Fruit fly (Drosophila melanogaster) whole organism, embryonic: ENCODE results near the gene Ts.

Experiments
- Abd-B ChIP-seq: fragments of 200-800 bp; sonication (Bioruptor generic); optimal IDR thresholded peaks from 2 replicates; lab custom pipeline; 2018; ENCODE audit warnings: missing biosample characterization, mild to moderate bottlenecking, missing genetic modification characterization, moderate library complexity
- Adf1 ChIP-seq: fragments of 200-800 bp; sonication (Bioruptor generic); IDR thresholded peaks from 2 replicates; pipeline ENCODE4 v1.3.6; 2022; ENCODE audit warnings: missing biosample characterization, missing genetic modification characterization
- Bteb2 ChIP-seq: fragments of 200-800 bp; sonication (Bioruptor generic); optimal IDR thresholded peaks from 2 replicates; lab custom pipeline; 2016; ENCODE audit warnings: missing biosample characterization, missing genetic modification characterization
- CG10565 ChIP-seq: fragments of 200-800 bp; sonication (Bioruptor generic); optimal IDR thresholded peaks from 3 replicates; lab custom pipeline; 2016; ENCODE audit warnings: missing biosample characterization, mild to moderate bottlenecking, missing genetic modification characterization
- CG14441 ChIP-seq: fragments of 200-800 bp; sonication (Bioruptor generic); IDR thresholded peaks from 2 replicates; pipeline ENCODE4 v1.3.6; 2022; ENCODE audit warnings: missing biosample characterization, missing genetic modification characterization
- CG15011 ChIP-seq: fragments of 200-800 bp; sonication (Bioruptor generic); optimal IDR thresholded peaks from 3 replicates; lab custom pipeline; 2018; ENCODE audit warnings: missing biosample characterization, mild to moderate bottlenecking, missing genetic modification characterization
- CG16813 ChIP-seq: fragments of 200-800 bp; sonication (Bioruptor generic); IDR thresholded peaks from 3 replicates; pipeline ENCODE4 v1.3.6; 2022; ENCODE audit warnings: missing biosample characterization, missing genetic modification characterization; ENCODE audit not compliant: partially characterized antibody
- CG17829 ChIP-seq: fragments of 200-800 bp; optimal IDR thresholded peaks from 2 replicates; lab custom pipeline; 2019; ENCODE audit warnings: missing biosample characterization, mild to moderate bottlenecking, missing genetic modification characterization, moderate library complexity
- CG18011 ChIP-seq: fragments of 200-800 bp; sonication (Bioruptor generic); optimal IDR thresholded peaks from 2 replicates; lab custom pipeline; 2017; ENCODE audit warnings: missing biosample characterization, missing genetic modification characterization, mild to moderate bottlenecking, moderate library complexity, missing genotype
- CG3163 ChIP-seq: fragments of 200-800 bp; sonication (Bioruptor generic); optimal IDR thresholded peaks from 3 replicates; lab custom pipeline; 2016; ENCODE audit warnings: missing biosample characterization, missing genetic modification characterization
- CG6254 ChIP-seq: fragments of 200-800 bp; sonication (Bioruptor generic); optimal IDR thresholded peaks from 3 replicates; lab custom pipeline; 2017; ENCODE audit warnings: mild to moderate bottlenecking, missing biosample characterization, missing genetic modification reagents, missing genetic modification characterization
- CG6654 ChIP-seq: fragments of 200-800 bp; sonication (Bioruptor generic); optimal IDR thresholded peaks from 2 replicates; lab custom pipeline; 2017; ENCODE audit warnings: missing biosample characterization, mild to moderate bottlenecking, missing genetic modification characterization
- CG6791 ChIP-seq: fragments of 200-800 bp; sonication (Bioruptor generic); IDR thresholded peaks from 3 replicates; pipeline ENCODE4 v1.3.6; 2022; ENCODE audit warnings: missing biosample characterization, missing genetic modification characterization; ENCODE audit not compliant: partially characterized antibody
- CG6813 ChIP-seq: fragments of 200-800 bp; sonication (Bioruptor generic); optimal IDR thresholded peaks from 2 replicates; lab custom pipeline; 2017; ENCODE audit warnings: missing biosample characterization, missing genetic modification characterization, mild to moderate bottlenecking, moderate library complexity, missing genetic modification reagents
- CG7271 ChIP-seq: fragments of 200-800 bp; sonication (Bioruptor generic); optimal IDR thresholded peaks from 2 replicates; lab custom pipeline; 2018; ENCODE audit warnings: missing biosample characterization, mild to moderate bottlenecking, missing genetic modification characterization, moderate library complexity
- CG7556 ChIP-seq: fragments of 200-800 bp; sonication (Bioruptor generic); optimal IDR thresholded peaks from 2 replicates; lab custom pipeline; 2017; ENCODE audit warnings: missing biosample characterization, mild to moderate bottlenecking, missing genetic modification characterization
- CG8359 ChIP-seq: fragments of 200-800 bp; sonication (Bioruptor generic); optimal IDR thresholded peaks from 2 replicates; lab custom pipeline; 2017; ENCODE audit warnings: missing biosample characterization, mild to moderate bottlenecking, missing genetic modification characterization, borderline replicate concordance
- CG8388 ChIP-seq: fragments of 200-800 bp; sonication (Bioruptor generic); optimal IDR thresholded peaks from 2 replicates; lab custom pipeline; 2019; ENCODE audit warnings: missing biosample characterization, mild to moderate bottlenecking, missing genetic modification characterization, moderate library complexity
- CG8944 ChIP-seq: fragments of 200-800 bp; sonication (Bioruptor generic); optimal IDR thresholded peaks from 3 replicates; lab custom pipeline; 2016; ENCODE audit warnings: missing biosample characterization, missing genetic modification characterization
- CkIIα-i1 ChIP-seq: fragments of 200-800 bp; sonication (Bioruptor generic); IDR thresholded peaks from 2 replicates; pipeline ENCODE4 v1.3.6; 2022; ENCODE audit warnings: missing biosample characterization, missing genetic modification characterization
- CoRest ChIP-seq: fragments of 200-800 bp; sonication (Bioruptor generic); optimal IDR thresholded peaks from 3 replicates; lab custom pipeline; 2018; ENCODE audit warnings: missing biosample characterization, mild to moderate bottlenecking, missing genetic modification characterization, moderate library complexity
- Dad ChIP-seq: fragments of 200-800 bp; sonication (Bioruptor generic); optimal IDR thresholded peaks from 3 replicates; lab custom pipeline; 2016; ENCODE audit warnings: missing biosample characterization, missing genetic modification characterization
- Dbx ChIP-seq: fragments of 200-800 bp; sonication (Bioruptor generic); IDR thresholded peaks from 3 replicates; pipeline ENCODE4 v1.3.6; 2022; ENCODE audit warnings: missing biosample characterization, missing genetic modification characterization
- Elba2 ChIP-seq: fragments of 200-800 bp; sonication (Bioruptor generic); optimal IDR thresholded peaks from 3 replicates; lab custom pipeline; 2016; ENCODE audit warnings: missing biosample characterization, missing genetic modification characterization
- HLH54F ChIP-seq: fragments of 200-800 bp; sonication (Bioruptor generic); optimal IDR thresholded peaks from 3 replicates; lab custom pipeline; 2016; ENCODE audit warnings: missing biosample characterization, missing genetic modification characterization
- Hmr ChIP-seq: fragments of 200-800 bp; sonication (Bioruptor generic); optimal IDR thresholded peaks from 3 replicates; lab custom pipeline; 2017; ENCODE audit warnings: mild to moderate bottlenecking, missing biosample characterization, missing genetic modification reagents, missing genetic modification characterization
- MBD-R2 ChIP-seq: fragments of 200-800 bp; sonication (Bioruptor generic); IDR thresholded peaks from 2 replicates; pipeline ENCODE4 v1.3.6; 2022; ENCODE audit warnings: missing biosample characterization, missing genetic modification characterization
- Nf-YC ChIP-seq: fragments of 200-800 bp; optimal IDR thresholded peaks from 3 replicates; lab custom pipeline; 2019; ENCODE audit warnings: missing biosample characterization, mild to moderate bottlenecking, missing genetic modification characterization, moderate library complexity
- al ChIP-seq: fragments of 200-800 bp; sonication (Bioruptor generic); IDR thresholded peaks from 2 replicates; pipeline ENCODE4 v1.3.6; 2022; ENCODE audit warnings: missing biosample characterization, missing genetic modification characterization
- ase ChIP-seq: fragments of 200-800 bp; sonication (Bioruptor generic); IDR thresholded peaks from 3 replicates; pipeline ENCODE4 v1.3.6; 2022; ENCODE audit warnings: missing biosample characterization, missing genetic modification characterization
- bsh ChIP-seq, 2 experiments: fragments of 200-800 bp; sonication (Bioruptor generic); optimal IDR thresholded peaks; 2 replicates each; lab custom pipeline; 2017 to 2018; ENCODE audit warnings: mild to moderate bottlenecking in 2 of 2, missing biosample characterization in 2 of 2, missing genetic modification characterization in 2 of 2, moderate library complexity in 1 of 2
- btn ChIP-seq: fragments of 200-800 bp; sonication (Bioruptor generic); optimal IDR thresholded peaks from 2 replicates; lab custom pipeline; 2016; ENCODE audit warnings: missing biosample characterization, missing genetic modification characterization
- cato ChIP-seq: fragments of 200-800 bp; sonication (Bioruptor generic); optimal IDR thresholded peaks from 2 replicates; lab custom pipeline; 2016; ENCODE audit warnings: missing biosample characterization, missing genetic modification characterization, borderline replicate concordance
- caup ChIP-seq: fragments of 200-800 bp; sonication (Bioruptor generic); optimal IDR thresholded peaks from 3 replicates; lab custom pipeline; 2017; ENCODE audit warnings: missing biosample characterization, mild to moderate bottlenecking, missing genetic modification characterization, moderate library complexity; ENCODE audit not compliant: severe bottlenecking
- ci ChIP-seq: fragments of 200-800 bp; sonication (Bioruptor generic); IDR thresholded peaks from 3 replicates; pipeline ENCODE4 v1.3.6; 2022; ENCODE audit warnings: missing biosample characterization, missing genetic modification characterization
- cwo ChIP-seq: fragments of 200-800 bp; sonication (Bioruptor generic); optimal IDR thresholded peaks from 3 replicates; lab custom pipeline; 2017; ENCODE audit warnings: missing biosample characterization, missing genetic modification characterization, mild to moderate bottlenecking, moderate library complexity, missing genetic modification reagents
- dimm ChIP-seq: fragments of 200-800 bp; sonication (Bioruptor generic); IDR thresholded peaks from 2 replicates; pipeline ENCODE4 v1.3.6; 2022; ENCODE audit warnings: missing biosample characterization, missing genetic modification characterization
- ems ChIP-seq: fragments of 200-800 bp; sonication (Bioruptor generic); optimal IDR thresholded peaks from 3 replicates; lab custom pipeline; 2016; ENCODE audit warnings: missing biosample characterization, missing genetic modification characterization
- eyg ChIP-seq: fragments of 200-800 bp; sonication (Bioruptor generic); optimal IDR thresholded peaks from 3 replicates; lab custom pipeline; 2016; ENCODE audit warnings: missing biosample characterization, missing genetic modification characterization
- fd3F ChIP-seq: fragments of 200-800 bp; sonication (Bioruptor generic); optimal IDR thresholded peaks from 2 replicates; lab custom pipeline; 2018; ENCODE audit warnings: missing biosample characterization, mild to moderate bottlenecking, missing genetic modification characterization, moderate library complexity
- h ChIP-seq: fragments of >200 bp; optimal IDR thresholded peaks from 2 replicates; lab custom pipeline; 2017
- kni ChIP-seq: fragments of 200-800 bp; sonication (Bioruptor generic); optimal IDR thresholded peaks from 3 replicates; lab custom pipeline; 2017; ENCODE audit warnings: mild to moderate bottlenecking, missing biosample characterization, missing genetic modification reagents, missing genetic modification characterization
- phol ChIP-seq: fragments of 200-800 bp; sonication (Bioruptor generic); optimal IDR thresholded peaks from 3 replicates; lab custom pipeline; 2018; ENCODE audit warnings: missing biosample characterization, mild to moderate bottlenecking, missing genetic modification characterization, moderate library complexity
- ro ChIP-seq: fragments of 200-800 bp; sonication (Bioruptor generic); IDR thresholded peaks from 2 replicates; pipeline ENCODE4 v1.3.6; 2022; ENCODE audit warnings: missing biosample characterization, missing genetic modification characterization
- sd ChIP-seq: fragments of 200-800 bp; sonication (Bioruptor generic); optimal IDR thresholded peaks from 3 replicates; lab custom pipeline; 2018; ENCODE audit warnings: missing biosample characterization, mild to moderate bottlenecking, missing genetic modification characterization, moderate library complexity
- stwl ChIP-seq: fragments of 200-800 bp; sonication (Bioruptor generic); optimal IDR thresholded peaks from 3 replicates; lab custom pipeline; 2018; ENCODE audit warnings: missing biosample characterization, mild to moderate bottlenecking, missing genetic modification characterization, moderate library complexity
- tna ChIP-seq: fragments of 200-800 bp; sonication (Bioruptor generic); IDR thresholded peaks from 2 replicates; pipeline ENCODE4 v1.3.6; 2022; ENCODE audit warnings: missing biosample characterization, missing genetic modification characterization; ENCODE audit not compliant: partially characterized antibody
- tup ChIP-seq: fragments of 200-800 bp; sonication (Bioruptor generic); optimal IDR thresholded peaks from 2 replicates; lab custom pipeline; 2016; ENCODE audit warnings: missing biosample characterization, mild to moderate bottlenecking, missing genetic modification characterization, moderate library complexity
- vfl ChIP-seq: fragments of 200-800 bp; sonication (Bioruptor generic); optimal IDR thresholded peaks from 2 replicates; lab custom pipeline; 2016; ENCODE audit warnings: missing biosample characterization, missing genetic modification characterization
- wor ChIP-seq: fragments of 200-800 bp; sonication (Bioruptor generic); IDR thresholded peaks from 2 replicates; pipeline ENCODE4 v1.3.6; 2022; ENCODE audit warnings: missing biosample characterization, missing genetic modification characterization
- zen2 ChIP-seq: fragments of 200-800 bp; sonication (Bioruptor generic); IDR thresholded peaks from 3 replicates; pipeline ENCODE4 v1.3.6; 2022; ENCODE audit warnings: missing biosample characterization, missing genetic modification characterization; ENCODE audit not compliant: partially characterized antibody

Ts gene

dm6 chr2L:2999113-2999512 is 29.7 kb upstream of the Ts start, which contains the start of gene Ccdc85 (continued):
- TF ChIP-seq CG8388 (no peak), CoRest (tag; lab: Kevin White, UChicago) (no peak), dimm (GFP tag; lab: Robert Waterston, UW) (no peak), wor (GFP tag; lab: Robert Waterston, UW) (no peak), sd (tag; lab: Kevin White, UChicago) (peak; percentile 17), Nf-YC (tag; lab: Kevin White, UChicago) (no peak), caup (GFP tag; lab: Kevin White, UChicago) (peak; percentile 11), ci (GFP tag; lab: Robert Waterston, UW) (peak; percentile 76), CG10565 (GFP tag; lab: Kevin White, UChicago) (no peak), ro (no peak), stwl (tag; lab: Kevin White, UChicago) (peak; percentile 94), ems (GFP tag; lab: Kevin White, UChicago) (no peak), CG16813 (GFP tag; lab: Robert Waterston, UW) (peak; percentile 94), CkIIα-i1 (GFP tag; lab: Robert Waterston, UW) (no peak), CG6813 (GFP tag; lab: Kevin White, UChicago) (no peak), al (no peak), Adf1 (GFP tag; lab: Robert Waterston, UW) (no peak), ase (GFP tag; lab: Robert Waterston, UW) (no peak), CG14441 (no peak), eyg (GFP tag; lab: Kevin White, UChicago) (no peak), kni (no peak), phol (tag; lab: Kevin White, UChicago) (peak; percentile 33), CG6254 (GFP tag; lab: Kevin White, UChicago) (no peak), CG7556 (GFP tag; lab: Kevin White, UChicago) (no peak), Bteb2 (GFP tag; lab: Kevin White, UChicago) (no peak), CG6791 (peak; percentile 99), CG15011 (no peak), Dad (GFP tag; lab: Kevin White, UChicago) (no peak), CG18011 (no peak), h (lab: Kevin White, UChicago) (no peak), HLH54F (GFP tag; lab: Kevin White, UChicago) (no peak), btn (GFP tag; lab: Kevin White, UChicago) (no peak), bsh (GFP tag; optimal IDR thresholded peaks at IDR 0.05; lab: Kevin White, UChicago) (no peak), Elba2 (GFP tag; lab: Kevin White, UChicago) (no peak), Abd-B (GFP tag; lab: Kevin White, UChicago) (no peak), fd3F (GFP tag; lab: Kevin White, UChicago) (no peak), vfl (GFP tag; lab: Kevin White, UChicago) (peak; percentile 23), cato (GFP tag; lab: Kevin White, UChicago) (no peak), CG8944 (GFP tag; lab: Kevin White, UChicago) (no peak), tup (no peak), zen2 (GFP tag; lab: Robert Waterston, UW) (peak; percentile 98), MBD-R2 (peak; percentile 36; the same call in 1 of the 2 replicates), cwo (GFP tag; lab: Kevin White, UChicago) (no peak), CG8359 (GFP tag; lab: Kevin White, UChicago) (no peak), tna (GFP tag; lab: Robert Waterston, UW) (peak; percentile 100), CG17829 (tag; lab: Kevin White, UChicago) (peak; percentile 44), Dbx (peak; percentile 18; the same call in 1 of the 3 replicates), CG7271 (tag; lab: Kevin White, UChicago) (no peak), CG6654 (GFP tag; lab: Kevin White, UChicago) (no peak), CG3163 (GFP tag; lab: Kevin White, UChicago) (no peak), Hmr (GFP tag; lab: Kevin White, UChicago) (no peak)
